Fruit fly (Drosophila melanogaster): ENCODE results near the gene AsnS.

AsnS gene

DNA sequence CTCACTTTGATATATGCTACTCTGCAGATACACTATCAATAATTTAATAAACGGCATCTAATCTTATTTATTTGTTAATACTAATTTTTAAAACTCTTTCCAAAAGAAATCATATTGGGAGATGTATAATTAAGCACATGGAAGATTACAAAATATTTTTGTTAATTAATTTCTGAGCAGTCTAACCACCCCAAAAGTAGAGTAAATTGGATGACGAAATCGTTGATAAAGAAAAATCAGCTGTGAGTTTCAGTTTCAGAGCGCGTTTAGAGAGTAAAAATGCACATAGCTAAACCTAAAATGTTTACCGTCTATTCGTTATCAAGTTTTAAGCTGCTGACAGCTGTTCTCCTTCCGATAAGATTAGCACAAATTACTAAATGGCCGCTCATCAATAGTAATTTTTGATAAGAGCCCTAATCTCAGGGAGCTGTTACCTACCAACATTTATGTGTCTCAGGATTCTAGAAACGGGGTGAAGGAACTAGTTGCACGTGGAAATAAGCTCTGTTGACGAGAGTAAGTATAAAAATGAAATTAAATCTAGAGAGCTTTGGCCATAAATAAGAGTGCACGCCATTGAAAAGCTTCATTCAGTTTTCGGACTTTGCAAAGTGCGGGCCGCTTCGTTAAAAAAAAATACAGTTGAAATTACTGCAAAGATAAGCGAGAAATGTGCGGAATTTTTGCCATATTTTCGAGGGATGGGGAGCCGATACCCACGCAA, at the start of gene AsnS, which contains the start of gene chb (continued):
- TF ChIP-seq al (GFP tag; IDR thresholded peaks at IDR 0.05), result peak; percentile 91
- no peak for TF ChIP-seq CG14860 (GFP tag; IDR thresholded peaks at IDR 0.05; ENCODE audit: partially characterized antibody)
- no peak for TF ChIP-seq CG6791 (GFP tag; IDR thresholded peaks at IDR 0.05; ENCODE audit: partially characterized antibody)
- peak; percentile 83 for TF ChIP-seq CG10267 (tag; optimal IDR thresholded peaks at IDR 0.05)
- TF ChIP-seq CG4360 (GFP tag; IDR thresholded peaks at IDR 0.05), result 0 out of 2 replicates have a peak, but pooled peaks have one; percentile 29
- TF ChIP-seq Dp (GFP tag; optimal IDR thresholded peaks at IDR 0.05), result no peak
- peak; percentile 44; the same call in 1 of the 2 replicates for TF ChIP-seq dati (GFP tag; IDR thresholded peaks at IDR 0.05)
- TF ChIP-seq lbe (GFP tag; optimal IDR thresholded peaks at IDR 0.05), result peak; percentile 72
- TF ChIP-seq Awh (GFP tag; IDR thresholded peaks at IDR 0.05), result peak; percentile 95
- peak; percentile 76 for TF ChIP-seq Nf-YB (GFP tag; optimal IDR thresholded peaks at IDR 0.05)
- peak; percentile 83 for TF ChIP-seq odd (GFP tag; optimal IDR thresholded peaks at IDR 0.05)
- TF ChIP-seq CG4707 (GFP tag; optimal IDR thresholded peaks at IDR 0.05), result peak; percentile 77
- peak; percentile 84 for TF ChIP-seq CG17568 (GFP tag; optimal IDR thresholded peaks at IDR 0.05)
- peak; percentile 83 for TF ChIP-seq CG12071 (GFP tag; optimal IDR thresholded peaks at IDR 0.05)
- TF ChIP-seq esg (GFP tag; conservative IDR thresholded peaks at IDR 0.05), result peak; percentile 89
- peak; percentile 52 for TF ChIP-seq zfh2 (GFP tag; optimal IDR thresholded peaks at IDR 0.05)
- TF ChIP-seq CoRest (tag; optimal IDR thresholded peaks at IDR 0.05), result peak; percentile 94
- peak; percentile 94 for TF ChIP-seq CG8924 (tag; optimal IDR thresholded peaks at IDR 0.05)
- TF ChIP-seq ken (GFP tag; IDR thresholded peaks at IDR 0.05), result peak; percentile 84
- peak; percentile 56 for TF ChIP-seq CG10274 (GFP tag; optimal IDR thresholded peaks at IDR 0.05)
- TF ChIP-seq wek (GFP tag; optimal IDR thresholded peaks at IDR 0.05), result no peak
- peak; percentile 5 for TF ChIP-seq p53 (GFP tag; optimal IDR thresholded peaks at IDR 0.05)
- no peak for TF ChIP-seq mld (GFP tag; IDR thresholded peaks at IDR 0.05; ENCODE audit: partially characterized antibody)
- TF ChIP-seq vnd (GFP tag; IDR thresholded peaks at IDR 0.05; ENCODE audit: partially characterized antibody), result no peak
- TF ChIP-seq CG11695 (GFP tag; IDR thresholded peaks at IDR 0.05), result peak; percentile 96
- TF ChIP-seq Hsf (GFP tag; optimal IDR thresholded peaks at IDR 0.05), result peak; percentile 85
- peak; percentile 79 for TF ChIP-seq CG13624 (GFP tag; optimal IDR thresholded peaks at IDR 0.05)
- TF ChIP-seq stc (GFP tag; IDR thresholded peaks at IDR 0.05), result peak; percentile 96
- no peak for TF ChIP-seq D (optimal IDR thresholded peaks at IDR 0.05)
- TF ChIP-seq D (GFP tag; optimal IDR thresholded peaks at IDR 0.05), result peak; percentile 71
- TF ChIP-seq zfh1 (GFP tag; IDR thresholded peaks at IDR 0.05), result peak; percentile 92
- TF ChIP-seq Ptx1 (GFP tag; IDR thresholded peaks at IDR 0.05), result peak; percentile 96
- TF ChIP-seq tap (tag; optimal IDR thresholded peaks at IDR 0.05), result peak; percentile 94
- no peak for TF ChIP-seq scrt (GFP tag; optimal IDR thresholded peaks at IDR 0.05)
- no peak for TF ChIP-seq br (optimal IDR thresholded peaks at IDR 0.05)
- TF ChIP-seq YL-1 (GFP tag; optimal IDR thresholded peaks at IDR 0.05), result no peak
- peak; percentile 95 for TF ChIP-seq Dek (tag; optimal IDR thresholded peaks at IDR 0.05)
- peak; percentile 42; the same call in 1 of the 2 replicates for TF ChIP-seq aop (GFP tag; IDR thresholded peaks at IDR 0.05)
- no peak for TF ChIP-seq ash1 (GFP tag; optimal IDR thresholded peaks at IDR 0.05)
- peak; percentile 66 for TF ChIP-seq chn (GFP tag; optimal IDR thresholded peaks at IDR 0.05)
- peak; percentile 10 for TF ChIP-seq CG13894 (tag; optimal IDR thresholded peaks at IDR 0.05)
- peak; percentile 72 for TF ChIP-seq E2f2 (GFP tag; IDR thresholded peaks at IDR 0.05)
- peak; percentile 21 for TF ChIP-seq Atf-2 (GFP tag; optimal IDR thresholded peaks at IDR 0.05)
- TF ChIP-seq Ets65A (GFP tag), result peak; percentile 39
- peak; percentile 65 for TF ChIP-seq CG13123 (GFP tag; optimal IDR thresholded peaks at IDR 0.05)
- peak; percentile 59 for TF ChIP-seq CG10462 (GFP tag; optimal IDR thresholded peaks at IDR 0.05)
- peak; percentile 66 for TF ChIP-seq MTF-1 (GFP tag; optimal IDR thresholded peaks at IDR 0.05; ENCODE audit: borderline replicate concordance)
- no peak for TF ChIP-seq hb (GFP tag; IDR thresholded peaks at IDR 0.05; ENCODE audit: partially characterized antibody)
- peak; percentile 27 for TF ChIP-seq CG3838 (GFP tag; optimal IDR thresholded peaks at IDR 0.05)
- TF ChIP-seq Doc2 (GFP tag; IDR thresholded peaks at IDR 0.05), result peak; percentile 53
